Fruit fly (Drosophila melanogaster): ENCODE data around the gene Esp.

Gene Esp

DNA sequence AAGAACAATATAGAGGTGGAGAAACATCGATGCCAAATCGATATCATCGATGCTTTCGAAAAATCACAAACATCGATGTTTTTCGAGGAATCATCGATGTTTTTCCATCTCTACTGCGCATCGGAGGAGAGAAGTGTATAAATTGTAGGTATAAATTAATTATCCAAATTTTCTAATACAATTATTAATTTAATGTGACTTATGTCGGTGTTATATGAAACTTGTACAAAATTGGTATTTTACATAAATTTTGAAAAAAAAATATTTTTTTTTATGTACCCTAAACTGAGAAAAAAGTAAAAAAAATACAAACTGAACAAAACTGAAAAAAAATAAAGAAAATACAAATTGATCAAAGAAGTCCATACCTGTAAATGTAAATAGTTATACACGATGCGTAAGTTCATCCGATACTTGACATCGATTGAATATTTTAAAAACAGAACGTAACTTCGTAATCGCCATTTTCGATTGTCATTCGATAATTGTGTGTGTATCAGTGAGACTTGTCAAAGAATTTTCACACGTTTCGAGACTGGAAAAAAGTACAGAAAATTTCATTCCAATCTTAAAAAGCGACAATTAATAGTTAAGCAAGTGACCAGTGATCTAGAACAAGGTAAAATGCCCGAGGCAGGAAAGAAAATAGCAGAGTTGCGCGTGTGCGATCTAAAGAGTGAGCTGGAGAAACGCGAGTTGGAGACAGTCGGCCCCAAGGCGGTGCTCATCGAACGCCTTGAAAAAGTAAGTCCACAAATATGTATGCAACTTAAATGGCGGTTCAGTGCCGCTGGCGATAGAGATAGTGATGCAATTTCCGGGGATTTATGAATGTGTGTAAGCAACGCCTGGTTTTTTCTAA is 24.5 kb upstream of the Esp start, which contains the start of the genes CG5808 and Saf-B (continued):
- peak; percentile 83 for TF ChIP-seq tna (GFP tag; IDR thresholded peaks at IDR 0.05; ENCODE audit: partially characterized antibody)
- TF ChIP-seq Bteb2 (GFP tag; optimal IDR thresholded peaks at IDR 0.05): no peak
- TF ChIP-seq CG15011 (GFP tag; optimal IDR thresholded peaks at IDR 0.05): no peak
- TF ChIP-seq vnd (GFP tag; IDR thresholded peaks at IDR 0.05; ENCODE audit: partially characterized antibody): peak; percentile 88
- no peak for TF ChIP-seq Ada2b (GFP tag; IDR thresholded peaks at IDR 0.05)
- no peak for TF ChIP-seq rib (GFP tag; IDR thresholded peaks at IDR 0.05)
- peak; percentile 44 for TF ChIP-seq CG12155 (GFP tag; optimal IDR thresholded peaks at IDR 0.05)
- TF ChIP-seq yki (optimal IDR thresholded peaks at IDR 0.05): no peak
- TF ChIP-seq CG31224 (GFP tag; IDR thresholded peaks at IDR 0.05): peak; percentile 43; the same call in 1 of the 2 replicates
- no peak for TF ChIP-seq br (optimal IDR thresholded peaks at IDR 0.05)
- peak; percentile 10 for TF ChIP-seq Sry-β (GFP tag; optimal IDR thresholded peaks at IDR 0.05)
- no peak for TF ChIP-seq CG3281 (GFP tag; optimal IDR thresholded peaks at IDR 0.05)
- TF ChIP-seq da (GFP tag; optimal IDR thresholded peaks at IDR 0.05): no peak
- no peak for TF ChIP-seq CG7372 (GFP tag; IDR thresholded peaks at IDR 0.05)
- peak; percentile 17 for TF ChIP-seq CG1602 (GFP tag; optimal IDR thresholded peaks at IDR 0.05)
- TF ChIP-seq fd102C (GFP tag; optimal IDR thresholded peaks at IDR 0.05): no peak
- peak; percentile 50; the same call in 2 of the 3 replicates for TF ChIP-seq mld (GFP tag; IDR thresholded peaks at IDR 0.05; ENCODE audit: partially characterized antibody)
- TF ChIP-seq CG7928 (GFP tag; optimal IDR thresholded peaks at IDR 0.05): peak; percentile 18
- no peak for TF ChIP-seq CG4360 (GFP tag; IDR thresholded peaks at IDR 0.05)
- TF ChIP-seq CG34224 (GFP tag; IDR thresholded peaks at IDR 0.05; ENCODE audit: partially characterized antibody): peak; percentile 85
- peak; percentile 88 for TF ChIP-seq CG14710 (tag; optimal IDR thresholded peaks at IDR 0.05)
- peak; percentile 39 for TF ChIP-seq Xbp1 (GFP tag; optimal IDR thresholded peaks at IDR 0.05)
- peak; percentile 82 for TF ChIP-seq Dref (GFP tag; IDR thresholded peaks at IDR 0.05)
- TF ChIP-seq Ets97D (GFP tag; optimal IDR thresholded peaks at IDR 0.05): peak; percentile 26
- TF ChIP-seq Dek (tag; optimal IDR thresholded peaks at IDR 0.05): peak; percentile 33
- peak; percentile 66 for TF ChIP-seq ssp (GFP tag; IDR thresholded peaks at IDR 0.05)
- peak; percentile 36 for TF ChIP-seq sens (GFP tag)
- peak; percentile 56 for TF ChIP-seq CG30020 (tag; optimal IDR thresholded peaks at IDR 0.05)
- TF ChIP-seq Hr51 (GFP tag; optimal IDR thresholded peaks at IDR 0.05): no peak
- TF ChIP-seq kay (GFP tag; optimal IDR thresholded peaks at IDR 0.05): peak; percentile 54
- no peak for TF ChIP-seq CG15073 (GFP tag; optimal IDR thresholded peaks at IDR 0.05)
- TF ChIP-seq CG13424 (tag; optimal IDR thresholded peaks at IDR 0.05): peak; percentile 30
- TF ChIP-seq CG17359 (tag; optimal IDR thresholded peaks at IDR 0.05): no peak
- no peak for TF ChIP-seq Blimp-1 (GFP tag; optimal IDR thresholded peaks at IDR 0.05)
- TF ChIP-seq Oli (tag; optimal IDR thresholded peaks at IDR 0.05): peak; percentile 13
- peak; percentile 29 for TF ChIP-seq CG31388 (GFP tag; optimal IDR thresholded peaks at IDR 0.05)
- TF ChIP-seq CG12104 (GFP tag; optimal IDR thresholded peaks at IDR 0.05): peak; percentile 74
- peak; percentile 87 for TF ChIP-seq BEAF-32 (GFP tag; optimal IDR thresholded peaks at IDR 0.05)
- TF ChIP-seq Xrp1 (GFP tag; IDR thresholded peaks at IDR 0.05): peak; percentile 49; the same call in 1 of the 2 replicates
- no peak for TF ChIP-seq Myb (GFP tag; optimal IDR thresholded peaks at IDR 0.05)
- peak; percentile 33; the same call in 1 of the 2 replicates for TF ChIP-seq sob (GFP tag; IDR thresholded peaks at IDR 0.05)
- TF ChIP-seq CG9797 (GFP tag; optimal IDR thresholded peaks at IDR 0.05): no peak
- TF ChIP-seq E2f1 (GFP tag; IDR thresholded peaks at IDR 0.05): peak; percentile 59
- TF ChIP-seq slp2 (GFP tag; optimal IDR thresholded peaks at IDR 0.05): no peak
- TF ChIP-seq Doc3 (GFP tag; IDR thresholded peaks at IDR 0.05; ENCODE audit: partially characterized antibody): peak; percentile 79
- no peak for TF ChIP-seq HmgZ (tag; optimal IDR thresholded peaks at IDR 0.05)
- TF ChIP-seq CG12659 (GFP tag; optimal IDR thresholded peaks at IDR 0.05): peak; percentile 63
- no peak for TF ChIP-seq ac (GFP tag; optimal IDR thresholded peaks at IDR 0.05)
- TF ChIP-seq CG8765 (GFP tag; IDR thresholded peaks at IDR 0.05): no peak
